Worm (Caenorhabditis elegans) whole organism, early embryonic: ENCODE results near the gene F56D5.6.

ENCODE experiments used
- F13C5.2 ChIP-seq: sonication (generic microtip); optimal IDR thresholded peaks from 2 replicates; lab custom pipeline; 2017; ENCODE audit warnings: mild to moderate bottlenecking, missing genetic modification characterization, inconsistent platforms, missing compliant biosample characterization
- aly-1 ChIP-seq: sonication (generic microtip); optimal IDR thresholded peaks from 2 replicates; lab custom pipeline; 2016; ENCODE audit warnings: missing genetic modification characterization, missing compliant biosample characterization
- ama-1 ChIP-seq: fragments of 150-350 bp; optimal IDR thresholded peaks from 2 replicates; lab custom pipeline; 2014
- ceh-13 ChIP-seq: fragments of 200-800 bp; sonication (Bioruptor generic); optimal IDR thresholded peaks from 2 replicates; lab custom pipeline; 2018; ENCODE audit warnings: mild to moderate bottlenecking, missing genetic modification characterization, missing compliant biosample characterization
- ceh-36 ChIP-seq: sonication (generic microtip); optimal IDR thresholded peaks from 2 replicates; lab custom pipeline; 2016; ENCODE audit warnings: missing genetic modification characterization, inconsistent platforms, missing compliant biosample characterization
- flt-1 ChIP-seq: fragments of 200-800 bp; sonication (Bioruptor generic); IDR thresholded peaks from 2 replicates; pipeline ENCODE4 v1.3.6; 2022; ENCODE audit warnings: missing genetic modification characterization, missing compliant biosample characterization
- hmbx-1 ChIP-seq: sonication (generic microtip); optimal IDR thresholded peaks from 2 replicates; lab custom pipeline; 2016; ENCODE audit warnings: mild to moderate bottlenecking, missing genetic modification characterization, missing compliant biosample characterization
- hmg-4 ChIP-seq: fragments of 200-800 bp; sonication (Bioruptor generic); optimal IDR thresholded peaks from 2 replicates; lab custom pipeline; 2018; ENCODE audit warnings: mild to moderate bottlenecking, missing genetic modification characterization, missing compliant biosample characterization
- hnd-1 ChIP-seq: sonication (generic microtip); optimal IDR thresholded peaks from 2 replicates; lab custom pipeline; 2016; ENCODE audit warnings: missing genetic modification characterization, missing compliant biosample characterization
- pes-1 ChIP-seq: fragments of 200-800 bp; sonication (Bioruptor generic); IDR thresholded peaks from 2 replicates; pipeline ENCODE4 v1.3.6; 2022; ENCODE audit warnings: missing genetic modification reagents, missing genetic modification characterization, missing compliant biosample characterization
- tbx-11 ChIP-seq: fragments of 200-800 bp; sonication (Bioruptor generic); IDR thresholded peaks from 2 replicates; pipeline ENCODE4 v1.3.6; 2022; ENCODE audit warnings: missing genetic modification characterization, missing compliant biosample characterization
- tra-4 ChIP-seq: sonication (generic microtip); optimal IDR thresholded peaks from 2 replicates; lab custom pipeline; 2017; ENCODE audit warnings: missing genetic modification characterization, missing compliant biosample characterization

- no peak for TF ChIP-seq ceh-36
- TF ChIP-seq ama-1 (lab: Kevin White, UChicago) = no peak
- no peak for TF ChIP-seq tra-4 (tag; lab: Kevin White, UChicago)
- TF ChIP-seq hmbx-1 (tag; lab: Kevin White, UChicago) = no peak
- TF ChIP-seq flt-1 (GFP tag; lab: Robert Waterston, UW) = no peak
- no peak for TF ChIP-seq F13C5.2 (tag; lab: Kevin White, UChicago)
- no peak for TF ChIP-seq tbx-11 (GFP tag; lab: Robert Waterston, UW)
- no peak for TF ChIP-seq hmg-4 (GFP tag; lab: Kevin White, UChicago)
- TF ChIP-seq ceh-13 (GFP tag; lab: Kevin White, UChicago) = no peak
- TF ChIP-seq hnd-1 (tag; lab: Kevin White, UChicago) = no peak
- TF ChIP-seq aly-1 (tag; lab: Kevin White, UChicago) = no peak
- no peak for TF ChIP-seq pes-1 (GFP tag; lab: Robert Waterston, UW)
Observed at ce11 chrIV:9367852-9368627, 33.7 kb upstream of the F56D5.6 start.
